Fruit fly (Drosophila melanogaster): ENCODE measurements around the gene CG11052.

Gene CG11052

dm6 chr3R:8037896-8038295, 28.8 kb upstream of the CG11052 start (continued):
- peak; percentile 38 for TF ChIP-seq Sox14 (GFP tag; optimal IDR thresholded peaks at IDR 0.05)
- peak; percentile 71 for TF ChIP-seq OdsH (GFP tag; optimal IDR thresholded peaks at IDR 0.05)
- peak; percentile 48 for TF ChIP-seq lz (GFP tag; optimal IDR thresholded peaks at IDR 0.05)
- peak; percentile 21 for TF ChIP-seq spab (GFP tag; optimal IDR thresholded peaks at IDR 0.05)
- peak; percentile 63 for TF ChIP-seq CG7368 (GFP tag; optimal IDR thresholded peaks at IDR 0.05)
- TF ChIP-seq Eip78C (GFP tag): peak; percentile 90
- peak; percentile 55 for TF ChIP-seq cyc (GFP tag; optimal IDR thresholded peaks at IDR 0.05)
- TF ChIP-seq CG8319 (GFP tag; optimal IDR thresholded peaks at IDR 0.05): peak; percentile 54
- no peak for TF ChIP-seq vri (GFP tag; optimal IDR thresholded peaks at IDR 0.05)
- TF ChIP-seq Hr38 (GFP tag; optimal IDR thresholded peaks at IDR 0.05): no peak
- no peak for TF ChIP-seq Eip93F (GFP tag; optimal IDR thresholded peaks at IDR 0.05)
- peak; percentile 19 for TF ChIP-seq dsx (GFP tag; optimal IDR thresholded peaks at IDR 0.05; ENCODE audit: poor library complexity, severe bottlenecking)
- TF ChIP-seq topi (GFP tag; optimal IDR thresholded peaks at IDR 0.05): peak; percentile 58
- peak; percentile 39 for TF ChIP-seq Lpt (GFP tag; optimal IDR thresholded peaks at IDR 0.05)
- TF ChIP-seq CG6792 (GFP tag; optimal IDR thresholded peaks at IDR 0.05): peak; percentile 61
- TF ChIP-seq CG16779 (tag; optimal IDR thresholded peaks at IDR 0.05): no peak
- peak; percentile 53 for TF ChIP-seq Ets96B (tag; optimal IDR thresholded peaks at IDR 0.05)
- peak; percentile 50 for TF ChIP-seq CG8632 (GFP tag; optimal IDR thresholded peaks at IDR 0.05)
- no peak for TF ChIP-seq fkh (GFP tag; optimal IDR thresholded peaks at IDR 0.05)
- peak; percentile 61 for TF ChIP-seq CG10669 (GFP tag; optimal IDR thresholded peaks at IDR 0.05)

- TF ChIP-seq Hr38 (GFP tag; optimal IDR thresholded peaks at IDR 0.05) (no peak), fd59A (GFP tag; optimal IDR thresholded peaks at IDR 0.05) (no peak), ss (GFP tag; optimal IDR thresholded peaks at IDR 0.05) (peak; percentile 9 to 33), OdsH (GFP tag; optimal IDR thresholded peaks at IDR 0.05) (peak; percentile 6), spab (GFP tag; optimal IDR thresholded peaks at IDR 0.05) (no peak), Smox (GFP tag; optimal IDR thresholded peaks at IDR 0.05) (peak; percentile 31), CG34406 (GFP tag; optimal IDR thresholded peaks at IDR 0.05) (no peak), pdm3 (GFP tag; optimal IDR thresholded peaks at IDR 0.05) (peak; percentile 42), CG11762 (GFP tag; optimal IDR thresholded peaks at IDR 0.05; ENCODE audit: insufficient read depth) (no peak), CG7368 (GFP tag; optimal IDR thresholded peaks at IDR 0.05) (no peak), Blimp-1 (GFP tag; optimal IDR thresholded peaks at IDR 0.05) (no peak), Ets21C (GFP tag; optimal IDR thresholded peaks at IDR 0.05) (no peak), CG6792 (GFP tag; optimal IDR thresholded peaks at IDR 0.05) (no peak), CG3919 (GFP tag; optimal IDR thresholded peaks at IDR 0.05) (peak; percentile 37), Lpt (GFP tag; optimal IDR thresholded peaks at IDR 0.05) (no peak), Sox15 (GFP tag; optimal IDR thresholded peaks at IDR 0.05) (no peak), acj6 (GFP tag; optimal IDR thresholded peaks at IDR 0.05) (no peak), CG11902 (GFP tag; optimal IDR thresholded peaks at IDR 0.05) (no peak), Eip78C (GFP tag) (peak; percentile 83), CG6163 (GFP tag; IDR thresholded peaks at IDR 0.05) (0 out of 3 replicates have a peak, but pooled peaks have one; percentile 25), Met (GFP tag; optimal IDR thresholded peaks at IDR 0.05) (peak; percentile 11), achi (GFP tag; optimal IDR thresholded peaks at IDR 0.05) (peak; percentile 26), lz (GFP tag; optimal IDR thresholded peaks at IDR 0.05) (peak; percentile 28), Sox102F (GFP tag; optimal IDR thresholded peaks at IDR 0.05) (no peak), CG8119 (GFP tag; IDR thresholded peaks at IDR 0.05) (no peak), Sox14 (GFP tag; optimal IDR thresholded peaks at IDR 0.05) (peak; percentile 20), cyc (GFP tag; optimal IDR thresholded peaks at IDR 0.05) (peak; percentile 28), Hr39 (GFP tag; optimal IDR thresholded peaks at IDR 0.05) (no peak), vri (GFP tag; optimal IDR thresholded peaks at IDR 0.05) (peak; percentile 58), CG4318 (GFP tag; optimal IDR thresholded peaks at IDR 0.05) (no peak), CG9139 (GFP tag; optimal IDR thresholded peaks at IDR 0.05) (no peak), svp (GFP tag) (peak; percentile 98), CG6276 (GFP tag; optimal IDR thresholded peaks at IDR 0.05) (no peak), eg (GFP tag; IDR thresholded peaks at IDR 0.05) (peak; percentile 64), CG6854 (GFP tag; optimal IDR thresholded peaks at IDR 0.05) (no peak), fd85E (GFP tag; optimal IDR thresholded peaks at IDR 0.05) (no peak), CG15336 (GFP tag; IDR thresholded peaks at IDR 0.05) (no peak), CG11294 (GFP tag; IDR thresholded peaks at IDR 0.05) (no peak), CG3032 (tag; optimal IDR thresholded peaks at IDR 0.05) (peak; percentile 46), CG8319 (GFP tag; optimal IDR thresholded peaks at IDR 0.05) (no peak), CG10631 (GFP tag; optimal IDR thresholded peaks at IDR 0.05) (no peak)
Measured at dm6 chr3R:8032923-8033478, 23.9 kb upstream of the CG11052 start, which contains the start of the genes CG11035 and unc-45. TSS of gene CG11035 (minus strand) at chr3R:8033009. TSS of gene unc-45 (plus strand) at chr3R:8033301.

All from whole organism, prepupa.